Fruit fly (Drosophila melanogaster) whole organism, embryonic: Measurements from ENCODE around the gene CG11454.

Source experiments
- Asciz ChIP-seq: fragments of 200-800 bp; sonication (Bioruptor generic); optimal IDR thresholded peaks from 2 replicates; lab custom pipeline; 2017; ENCODE audit warnings: missing biosample characterization, mild to moderate bottlenecking, missing genetic modification characterization, missing genetic modification reagents
- Awh ChIP-seq: fragments of 200-800 bp; sonication (Bioruptor generic); IDR thresholded peaks from 2 replicates; pipeline ENCODE4, ENCODE4 v1.3.6; 2022; ENCODE audit warnings: missing biosample characterization, missing genetic modification characterization
- B-H2 ChIP-seq: fragments of 200-800 bp; sonication (Bioruptor generic); optimal IDR thresholded peaks from 2 replicates; lab custom pipeline; 2018; ENCODE audit warnings: missing biosample characterization, mild to moderate bottlenecking, missing genetic modification characterization
- CG10543 ChIP-seq: fragments of 200-800 bp; sonication (Bioruptor generic); optimal IDR thresholded peaks from 3 replicates; lab custom pipeline; 2017; ENCODE audit warnings: missing biosample characterization, mild to moderate bottlenecking, missing genetic modification characterization, moderate library complexity
- CG11247 ChIP-seq: fragments of 200-800 bp; sonication (Bioruptor generic); IDR thresholded peaks from 2 replicates; pipeline ENCODE4 v1.3.6; 2022; ENCODE audit warnings: missing biosample characterization, missing genetic modification characterization
- CG11560 ChIP-seq: fragments of 200-800 bp; sonication (Bioruptor generic); IDR thresholded peaks from 3 replicates; pipeline ENCODE4 v1.3.6; 2022; ENCODE audit warnings: missing biosample characterization, missing genetic modification characterization
- CG12299 ChIP-seq: fragments of 200-800 bp; sonication (Bioruptor generic); optimal IDR thresholded peaks from 2 replicates; lab custom pipeline; 2018; ENCODE audit warnings: missing biosample characterization, mild to moderate bottlenecking, missing genetic modification characterization
- CG1233 ChIP-seq: fragments of 200-800 bp; sonication (Bioruptor generic); optimal IDR thresholded peaks from 4 replicates; lab custom pipeline; 2018; ENCODE audit warnings: missing biosample characterization, mild to moderate bottlenecking, missing genetic modification characterization
- CG12769 ChIP-seq: fragments of 200-800 bp; sonication (Bioruptor generic); optimal IDR thresholded peaks from 2 replicates; lab custom pipeline; 2019; ENCODE audit warnings: missing biosample characterization, mild to moderate bottlenecking, missing genetic modification characterization, moderate library complexity
- CG13296 ChIP-seq: fragments of 200-800 bp; sonication (Bioruptor generic); optimal IDR thresholded peaks from 3 replicates; lab custom pipeline; 2018; ENCODE audit warnings: missing biosample characterization, mild to moderate bottlenecking, missing genetic modification characterization
- CG13894 ChIP-seq: fragments of 200-800 bp; sonication (Bioruptor generic); optimal IDR thresholded peaks from 3 replicates; lab custom pipeline; 2018; ENCODE audit warnings: missing biosample characterization, mild to moderate bottlenecking, missing genetic modification characterization, moderate library complexity
- CG14965 ChIP-seq: fragments of 200-800 bp; sonication (Bioruptor generic); optimal IDR thresholded peaks from 2 replicates; lab custom pipeline; 2016; ENCODE audit warnings: missing biosample characterization, missing genetic modification characterization, borderline replicate concordance
- CG2678 ChIP-seq: fragments of 200-800 bp; sonication (Bioruptor generic); optimal IDR thresholded peaks from 3 replicates; lab custom pipeline; 2019; ENCODE audit warnings: missing biosample characterization, mild to moderate bottlenecking, missing genetic modification characterization, moderate library complexity
- CG2712 ChIP-seq: fragments of 200-800 bp; optimal IDR thresholded peaks from 3 replicates; lab custom pipeline; 2019; ENCODE audit warnings: missing biosample characterization, mild to moderate bottlenecking, missing genetic modification characterization, moderate library complexity
- CG2889 ChIP-seq: fragments of 200-800 bp; sonication (Bioruptor generic); IDR thresholded peaks from 3 replicates; pipeline ENCODE4 v1.3.6; 2022; ENCODE audit warnings: missing biosample characterization, missing genetic modification characterization
- CG31224 ChIP-seq: fragments of 200-800 bp; sonication (Bioruptor generic); IDR thresholded peaks from 2 replicates; pipeline ENCODE4 v1.3.6; 2022; ENCODE audit warnings: missing biosample characterization, missing genetic modification characterization
- CG34224 ChIP-seq: fragments of 200-800 bp; sonication (Bioruptor generic); IDR thresholded peaks from 3 replicates; pipeline ENCODE4 v1.3.6; 2022; ENCODE audit warnings: missing biosample characterization, missing genetic modification characterization; ENCODE audit not compliant: partially characterized antibody
- CG8290 ChIP-seq, 3 experiments: fragments of 200-800 bp; sonication (Bioruptor generic); optimal IDR thresholded peaks; 2 replicates each; lab custom pipeline; 2016 to 2019; ENCODE audit warnings: missing biosample characterization in 3 of 3, missing genetic modification characterization in 3 of 3, mild to moderate bottlenecking in 2 of 3, moderate library complexity in 1 of 3
- CG8924 ChIP-seq: fragments of 200-800 bp; optimal IDR thresholded peaks from 3 replicates; lab custom pipeline; 2019; ENCODE audit warnings: missing biosample characterization, mild to moderate bottlenecking, missing genetic modification characterization, moderate library complexity
- Dbx ChIP-seq: fragments of 200-800 bp; sonication (Bioruptor generic); IDR thresholded peaks from 3 replicates; pipeline ENCODE4 v1.3.6; 2022; ENCODE audit warnings: missing biosample characterization, missing genetic modification characterization
- Eip74EF ChIP-seq, 2 experiments: fragments of 200-800 bp in 1 of 2; fragments of >200 bp in 1 of 2; sonication (Bioruptor generic) in 1 of 2; optimal IDR thresholded peaks; 2 replicates each; lab custom pipeline; 2017 to 2019; ENCODE audit warnings: missing biosample characterization in 2 of 2, missing genetic modification characterization in 2 of 2, mild to moderate bottlenecking in 1 of 2, moderate library complexity in 1 of 2
- Fer3 ChIP-seq: fragments of 200-800 bp; sonication (Bioruptor generic); optimal IDR thresholded peaks from 2 replicates; lab custom pipeline; 2018; ENCODE audit warnings: missing biosample characterization, mild to moderate bottlenecking, missing genetic modification characterization, moderate library complexity
- Meics ChIP-seq: fragments of 200-800 bp; sonication (Bioruptor generic); optimal IDR thresholded peaks from 2 replicates; lab custom pipeline; 2017; ENCODE audit warnings: missing biosample characterization, mild to moderate bottlenecking, missing genetic modification characterization
- NC2α ChIP-seq: fragments of 200-800 bp; sonication (Bioruptor generic); optimal IDR thresholded peaks from 2 replicates; lab custom pipeline; 2016; ENCODE audit warnings: missing biosample characterization, missing genetic modification characterization
- Nf-YC ChIP-seq: fragments of 200-800 bp; optimal IDR thresholded peaks from 3 replicates; lab custom pipeline; 2019; ENCODE audit warnings: missing biosample characterization, mild to moderate bottlenecking, missing genetic modification characterization, moderate library complexity
- Sin3A ChIP-seq: fragments of >200 bp; optimal IDR thresholded peaks from 2 replicates; lab custom pipeline; 2018
- Spps ChIP-seq: fragments of 200-800 bp; sonication (Bioruptor generic); optimal IDR thresholded peaks from 2 replicates; lab custom pipeline; 2018; ENCODE audit warnings: missing biosample characterization, mild to moderate bottlenecking, missing genetic modification characterization
- abd-A ChIP-seq: fragments of 200-800 bp; sonication (Bioruptor generic); optimal IDR thresholded peaks from 3 replicates; lab custom pipeline; 2019; ENCODE audit warnings: missing biosample characterization, mild to moderate bottlenecking, missing genetic modification characterization, moderate library complexity
- ash1 ChIP-seq: fragments of 200-800 bp; sonication (Bioruptor generic); optimal IDR thresholded peaks from 2 replicates; lab custom pipeline; 2018; ENCODE audit warnings: missing biosample characterization, mild to moderate bottlenecking, missing genetic modification characterization
- chif ChIP-seq, 2 experiments: fragments of 200-800 bp; sonication (Bioruptor generic); optimal IDR thresholded peaks; 3 replicates each; lab custom pipeline; 2016; ENCODE audit warnings: missing biosample characterization in 2 of 2, missing genetic modification characterization in 2 of 2
- chinmo ChIP-seq: fragments of 200-800 bp; sonication (Bioruptor generic); IDR thresholded peaks from 4 replicates; pipeline ENCODE4 v1.3.6; 2022; ENCODE audit warnings: missing biosample characterization, missing genetic modification characterization; ENCODE audit not compliant: partially characterized antibody
- crc ChIP-seq: fragments of 200-800 bp; sonication (Bioruptor generic); optimal IDR thresholded peaks from 2 replicates; lab custom pipeline; 2016; ENCODE audit warnings: missing biosample characterization, missing genetic modification characterization
- cwo ChIP-seq: fragments of 200-800 bp; sonication (Bioruptor generic); optimal IDR thresholded peaks from 3 replicates; lab custom pipeline; 2017; ENCODE audit warnings: missing biosample characterization, missing genetic modification characterization, mild to moderate bottlenecking, moderate library complexity, missing genetic modification reagents
- gem ChIP-seq: fragments of 200-800 bp; sonication (Bioruptor generic); optimal IDR thresholded peaks from 2 replicates; lab custom pipeline; 2019; ENCODE audit warnings: missing biosample characterization, mild to moderate bottlenecking, missing genetic modification characterization, moderate library complexity
- pan ChIP-seq, 4 experiments: fragments of >200 bp in 3 of 4; fragments of 200-800 bp in 1 of 4; sonication (Bioruptor generic) in 1 of 4; optimal IDR thresholded peaks in 3 of 4; IDR thresholded peaks in 1 of 4; 2 replicates each; pipeline versions ENCODE4 v1.3.6 to Lab custom; 2017 to 2022; ENCODE audit warnings: missing biosample characterization in 2 of 4, missing genetic modification characterization in 2 of 4, mixed read lengths in 1 of 4
- pnt ChIP-seq: fragments of 200-800 bp; sonication (Bioruptor generic); optimal IDR thresholded peaks from 3 replicates; lab custom pipeline; 2016; ENCODE audit warnings: missing biosample characterization, missing genetic modification characterization
- pros ChIP-seq: fragments of 200-800 bp; sonication (Bioruptor generic); optimal IDR thresholded peaks from 3 replicates; lab custom pipeline; 2019; ENCODE audit warnings: missing biosample characterization, mild to moderate bottlenecking, missing genetic modification characterization, moderate library complexity
- scrt ChIP-seq: fragments of 200-800 bp; sonication (Bioruptor generic); optimal IDR thresholded peaks from 2 replicates; lab custom pipeline; 2018; ENCODE audit warnings: missing biosample characterization, mild to moderate bottlenecking, missing genetic modification characterization, moderate library complexity
- sd ChIP-seq: fragments of 200-800 bp; sonication (Bioruptor generic); optimal IDR thresholded peaks from 3 replicates; lab custom pipeline; 2018; ENCODE audit warnings: missing biosample characterization, mild to moderate bottlenecking, missing genetic modification characterization, moderate library complexity
- sens-2 ChIP-seq: fragments of 200-800 bp; sonication (Bioruptor generic); IDR thresholded peaks from 2 replicates; pipeline ENCODE4 v1.3.6; 2022; ENCODE audit warnings: missing biosample characterization, missing genetic modification characterization
- sqz ChIP-seq: fragments of 200-800 bp; sonication (Bioruptor generic); optimal IDR thresholded peaks from 3 replicates; lab custom pipeline; 2018; ENCODE audit warnings: missing biosample characterization, mild to moderate bottlenecking, missing genetic modification characterization
- sug ChIP-seq: fragments of 200-800 bp; optimal IDR thresholded peaks from 2 replicates; lab custom pipeline; 2019; ENCODE audit warnings: missing biosample characterization, mild to moderate bottlenecking, missing genetic modification characterization, moderate library complexity
- tll ChIP-seq, 2 experiments: fragments of 200-800 bp in 1 of 2; fragments of >200 bp in 1 of 2; sonication (Bioruptor generic) in 1 of 2; optimal IDR thresholded peaks; 2 replicates each; lab custom pipeline; 2017 to 2019; ENCODE audit warnings: missing biosample characterization in 2 of 2, missing genetic modification characterization in 2 of 2, mild to moderate bottlenecking in 1 of 2, moderate library complexity in 1 of 2
- trem ChIP-seq: fragments of 200-800 bp; optimal IDR thresholded peaks from 3 replicates; lab custom pipeline; 2019; ENCODE audit warnings: missing biosample characterization, mild to moderate bottlenecking, missing genetic modification characterization, moderate library complexity
- vfl ChIP-seq: fragments of 200-800 bp; sonication (Bioruptor generic); optimal IDR thresholded peaks from 2 replicates; lab custom pipeline; 2016; ENCODE audit warnings: missing biosample characterization, missing genetic modification characterization
- wdn ChIP-seq: fragments of 200-800 bp; sonication (Bioruptor generic); IDR thresholded peaks from 2 replicates; pipeline ENCODE4 v1.3.6; 2022; ENCODE audit warnings: missing biosample characterization, missing genetic modification characterization
- yki ChIP-seq: fragments of >200 bp; optimal IDR thresholded peaks from 3 replicates; lab custom pipeline; 2018

The CG11454 gene

dm6 chr2L:171499-172250, 28.6 kb downstream of the CG11454 start (continued):
- TF ChIP-seq CG2712 (tag; lab: Kevin White, UChicago) (no peak), pnt (GFP tag; lab: Kevin White, UChicago) (no peak), Meics (GFP tag; lab: Kevin White, UChicago) (peak; percentile 19), Dbx (GFP tag; lab: Robert Waterston, UW) (no peak), yki (lab: Kevin White, UChicago) (no peak), CG34224 (peak; percentile 30; the same call in 1 of the 3 replicates), CG13894 (tag; lab: Kevin White, UChicago) (peak; percentile 73), CG8924 (tag; lab: Kevin White, UChicago) (peak; percentile 18), Eip74EF (GFP tag; optimal IDR thresholded peaks at IDR 0.05; lab: Kevin White, UChicago) (peak in 1 of 2 experiments; percentile 15), Sin3A (lab: Kevin White, UChicago) (no peak), NC2α (GFP tag; lab: Kevin White, UChicago) (no peak), ash1 (GFP tag; lab: Kevin White, UChicago) (peak; percentile 13), sd (tag; lab: Kevin White, UChicago) (peak; percentile 59), Nf-YC (tag; lab: Kevin White, UChicago) (no peak), trem (peak; percentile 69), CG12299 (no peak), chif (GFP tag; optimal IDR thresholded peaks at IDR 0.05; lab: Kevin White, UChicago) (no peak), vfl (no peak), CG2889 (GFP tag; lab: Robert Waterston, UW) (no peak), CG12769 (peak; percentile 31), pan (optimal IDR thresholded peaks at IDR 0.05; lab: Kevin White, UChicago) (no peak), pan (GFP tag; optimal IDR thresholded peaks at IDR 0.05 in 1 of 2, IDR thresholded peaks at IDR 0.05 in 1 of 2) (peak in 1 of 2 experiments; percentile 4), Fer3 (tag; lab: Kevin White, UChicago) (peak; percentile 1), cwo (no peak), CG14965 (GFP tag; lab: Kevin White, UChicago) (no peak), CG11247 (GFP tag; lab: Robert Waterston, UW) (no peak), gem (peak; percentile 26), chinmo (peak; percentile 81; the same call in 1 of the 4 replicates), CG2678 (tag; lab: Kevin White, UChicago) (peak; percentile 40), Asciz (GFP tag; lab: Kevin White, UChicago) (no peak), Spps (tag; lab: Kevin White, UChicago) (no peak), CG13296 (GFP tag; lab: Kevin White, UChicago) (peak; percentile 28), abd-A (tag; lab: Kevin White, UChicago) (peak; percentile 33), CG11560 (tag; lab: Robert Waterston, UW) (no peak), sqz (peak; percentile 81), pros (GFP tag; lab: Kevin White, UChicago) (peak; percentile 59), B-H2 (GFP tag; lab: Kevin White, UChicago) (peak; percentile 7), tll (GFP tag; optimal IDR thresholded peaks at IDR 0.05; lab: Kevin White, UChicago) (peak in 1 of 2 experiments; percentile 24), scrt (GFP tag; lab: Kevin White, UChicago) (peak; percentile 4), wdn (GFP tag; lab: Robert Waterston, UW) (no peak), crc (GFP tag; lab: Kevin White, UChicago) (no peak), CG31224 (GFP tag; lab: Robert Waterston, UW) (no peak), sens-2 (GFP tag; lab: Robert Waterston, UW) (no peak), CG8290 (GFP tag; optimal IDR thresholded peaks at IDR 0.05; lab: Kevin White, UChicago) (no peak), CG8290 (tag; optimal IDR thresholded peaks at IDR 0.05; lab: Kevin White, UChicago) (peak in 1 of 2 experiments; percentile 58), CG1233 (peak; percentile 14), sug (tag; lab: Kevin White, UChicago) (peak; percentile 18), CG10543 (GFP tag; lab: Kevin White, UChicago) (peak; percentile 25), Awh (GFP tag; lab: Robert Waterston, UW) (no peak)
